Fruit fly (Drosophila melanogaster) whole organism: ENCODE data around the gene CG3587.

ENCODE experiments used
- CG8478 ChIP-seq: fragments of >200 bp; optimal IDR thresholded peaks from 2 replicates; lab custom pipeline; 2018; ENCODE audit warnings: inconsistent platforms
- Dll ChIP-seq: fragments of >200 bp; optimal IDR thresholded peaks from 2 replicates; lab custom pipeline; 2017
- EcR ChIP-seq, 2 experiments: fragments of >200 bp; optimal IDR thresholded peaks; 2 replicates each; lab custom pipeline; 2017; ENCODE audit warnings: missing biosample characterization in 2 of 2, missing genetic modification characterization in 2 of 2, missing genetic modification reagents in 2 of 2
- pan ChIP-seq: fragments of >200 bp; optimal IDR thresholded peaks from 2 replicates; lab custom pipeline; 2017
- psq ChIP-seq: fragments of >200 bp; optimal IDR thresholded peaks from 2 replicates; lab custom pipeline; 2017
- usp ChIP-seq: fragments of >200 bp; optimal IDR thresholded peaks from 2 replicates; lab custom pipeline; 2017; ENCODE audit warnings: missing biosample characterization, missing genetic modification characterization, mixed read lengths

dm6 chrX:1948508-1949065, 8.5 kb downstream of the CG3587 start:
- TF ChIP-seq psq: no peak
- no peak for TF ChIP-seq usp (GFP tag; lab: Kevin White, UChicago)
- TF ChIP-seq pan (lab: Kevin White, UChicago): no peak
- TF ChIP-seq EcR (GFP tag; optimal IDR thresholded peaks at IDR 0.05; lab: Kevin White, UChicago): no peak
- TF ChIP-seq Dll (lab: Kevin White, UChicago): no peak
- no peak for TF ChIP-seq CG8478 (lab: Kevin White, UChicago)
